Worm (Caenorhabditis elegans): Measurements from ENCODE around the gene Y48C3A.12.

DNA sequence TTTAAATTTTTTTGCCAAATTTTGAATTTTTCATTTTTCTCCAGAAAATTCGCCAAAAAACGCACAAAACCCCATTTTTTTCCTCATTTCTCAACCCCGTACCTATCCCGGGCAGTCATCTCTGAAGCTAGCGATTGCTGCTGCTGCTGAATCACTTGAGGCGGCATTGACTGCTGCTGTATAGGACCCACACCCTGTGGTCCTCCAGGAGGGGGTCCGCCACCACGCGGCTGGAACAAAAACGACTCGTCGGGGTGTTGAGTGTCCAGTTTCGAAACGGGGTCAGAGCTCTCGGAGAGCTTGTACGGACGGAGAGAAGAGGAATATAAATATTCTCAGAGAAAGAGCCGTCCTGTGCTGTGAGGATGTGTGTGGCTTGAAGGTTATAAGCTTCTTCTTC lies 45.9 kb upstream of the Y48C3A.12 start, which contains the start of gene sam-10:
- no peak for TF ChIP-seq pqm-1 (tag; optimal IDR thresholded peaks at IDR 0.05)
- TF ChIP-seq zag-1 (tag; optimal IDR thresholded peaks at IDR 0.05), result no peak
- no peak for TF ChIP-seq nhr-12 (tag; optimal IDR thresholded peaks at IDR 0.05)
- TF ChIP-seq dsc-1 (tag; optimal IDR thresholded peaks at IDR 0.05), result no peak
- TF ChIP-seq lin-39 (tag; optimal IDR thresholded peaks at IDR 0.05), result no peak
